Worm (Caenorhabditis elegans) whole organism, L4 larva: ENCODE measurements around the gene F55D10.4.
A peak's percentile ranks its signal among the peaks of the same experiment; 100 is the strongest.

ENCODE experiments used
- F26F4.8 ChIP-seq: fragments of 200-800 bp; sonication (Bioruptor generic); conservative IDR thresholded peaks from 2 replicates; pipeline ENCODE4 v1.3.6; 2022; ENCODE audit warnings: missing genetic modification characterization, missing compliant biosample characterization
- F44E2.7 ChIP-seq: fragments of 200-800 bp; sonication (Bioruptor generic); IDR thresholded peaks from 2 replicates; pipeline ENCODE4 v2.1.2; 2022; ENCODE audit warnings: missing genetic modification characterization, missing compliant biosample characterization
- T20F7.1 ChIP-seq: fragments of 200-800 bp; sonication (Bioruptor generic); optimal IDR thresholded peaks from 2 replicates; lab custom pipeline; 2018; ENCODE audit warnings: mild to moderate bottlenecking, missing genetic modification characterization, missing compliant biosample characterization
- Y105C5A.15 ChIP-seq: fragments of 200-800 bp; sonication (Bioruptor generic); IDR thresholded peaks from 2 replicates; pipeline ENCODE4 v1.3.6; 2022; ENCODE audit warnings: missing genetic modification characterization, missing compliant biosample characterization
- Y5F2A.4 ChIP-seq: fragments of 200-800 bp; sonication (Bioruptor generic); optimal IDR thresholded peaks from 2 replicates; lab custom pipeline; 2018; ENCODE audit warnings: mild to moderate bottlenecking, missing genetic modification characterization, missing compliant biosample characterization
- Y75B8A.6 ChIP-seq: fragments of 200-800 bp; sonication (Bioruptor generic); IDR thresholded peaks from 2 replicates; pipeline ENCODE4 v1.3.6; 2022; ENCODE audit warnings: missing genetic modification reagents, missing genetic modification characterization, missing compliant biosample characterization
- ZK337.2 ChIP-seq: fragments of 200-800 bp; sonication (Bioruptor generic); IDR thresholded peaks from 2 replicates; pipeline ENCODE4 v1.3.6; 2022; ENCODE audit warnings: missing genetic modification reagents, missing genetic modification characterization, missing compliant biosample characterization
- aly-2 ChIP-seq: sonication (generic microtip); optimal IDR thresholded peaks from 2 replicates; lab custom pipeline; 2018; ENCODE audit warnings: missing biosample characterization, missing genetic modification characterization
- ama-1 ChIP-seq: fragments of 150-350 bp; optimal IDR thresholded peaks from 2 replicates; lab custom pipeline; 2014; ENCODE audit warnings: inconsistent platforms, mixed read lengths
- attf-4 ChIP-seq: sonication (generic microtip); optimal IDR thresholded peaks from 3 replicates; lab custom pipeline; 2017; ENCODE audit warnings: missing biosample characterization, missing genetic modification characterization
- ceh-20 ChIP-seq: fragments of 200-800 bp; sonication (Bioruptor generic); IDR thresholded peaks from 2 replicates; pipeline ENCODE4 v1.3.6; 2022; ENCODE audit warnings: missing genetic modification reagents, missing genetic modification characterization, missing compliant biosample characterization
- ceh-28 ChIP-seq: fragments of 150-350 bp; optimal IDR thresholded peaks from 2 replicates; lab custom pipeline; 2014; ENCODE audit warnings: missing biosample characterization, missing genetic modification reagents, missing genetic modification characterization
- ceh-32 ChIP-seq: sonication (generic microtip); optimal IDR thresholded peaks from 2 replicates; lab custom pipeline; 2016; ENCODE audit warnings: mild to moderate bottlenecking, missing genetic modification characterization, missing compliant biosample characterization; ENCODE audit not compliant: poor library complexity
- ceh-44 ChIP-seq: fragments of 200-800 bp; sonication (Bioruptor generic); IDR thresholded peaks from 2 replicates; pipeline ENCODE4 v1.3.6; 2022; ENCODE audit warnings: missing genetic modification reagents, missing genetic modification characterization, missing compliant biosample characterization
- ceh-62 ChIP-seq: sonication (generic microtip); optimal IDR thresholded peaks from 2 replicates; lab custom pipeline; 2017; ENCODE audit warnings: missing biosample characterization, missing genetic modification characterization
- ceh-82 ChIP-seq: sonication (generic microtip); optimal IDR thresholded peaks from 2 replicates; lab custom pipeline; 2017; ENCODE audit warnings: missing biosample characterization, missing genetic modification characterization
- ces-1 ChIP-seq: fragments of 150-350 bp; sonication (generic microtip); optimal IDR thresholded peaks from 4 replicates; lab custom pipeline; 2014; ENCODE audit warnings: missing biosample characterization, missing genetic modification reagents, missing genetic modification characterization
- ctbp-1 ChIP-seq: fragments of 200-800 bp; sonication (Bioruptor generic); IDR thresholded peaks from 2 replicates; pipeline ENCODE4 v1.3.6; 2022; ENCODE audit warnings: missing genetic modification reagents, missing genetic modification characterization, missing compliant biosample characterization
- daf-8 ChIP-seq: fragments of 200-800 bp; sonication (Bioruptor generic); IDR thresholded peaks from 2 replicates; pipeline ENCODE4 v1.3.6; 2022; ENCODE audit warnings: missing genetic modification characterization, missing compliant biosample characterization
- dmd-9 ChIP-seq: fragments of 200-800 bp; sonication (Bioruptor generic); IDR thresholded peaks from 2 replicates; pipeline ENCODE4 v1.3.6; 2022; ENCODE audit warnings: missing genetic modification reagents, missing genetic modification characterization, missing compliant biosample characterization
- duxl-1 ChIP-seq: sonication (generic microtip); optimal IDR thresholded peaks from 2 replicates; lab custom pipeline; 2016; ENCODE audit warnings: mild to moderate bottlenecking, missing genetic modification characterization, moderate library complexity, missing compliant biosample characterization; ENCODE audit not compliant: poor library complexity
- egl-43 ChIP-seq: fragments of 200-800 bp; sonication (Bioruptor generic); IDR thresholded peaks from 2 replicates; pipeline ENCODE4 v1.3.6; 2022; ENCODE audit warnings: missing genetic modification reagents, missing genetic modification characterization, missing compliant biosample characterization
- fkh-10 ChIP-seq: fragments of 150-350 bp; optimal IDR thresholded peaks from 2 replicates; lab custom pipeline; 2014; ENCODE audit warnings: missing biosample characterization, missing genetic modification reagents, missing genetic modification characterization
- hif-1 ChIP-seq, 2 experiments: sonication (generic microtip); optimal IDR thresholded peaks; 2 replicates each; lab custom pipeline; 2016 to 2017; ENCODE audit warnings: missing compliant biosample characterization in 2 of 2, missing genetic modification characterization in 2 of 2, missing genetic modification reagents in 2 of 2, missing genotype in 2 of 2, mild to moderate bottlenecking in 1 of 2
- hlh-30 ChIP-seq: sonication (generic microtip); optimal IDR thresholded peaks from 2 replicates; lab custom pipeline; 2017; ENCODE audit warnings: antibody characterized with exemption, mild to moderate bottlenecking, missing genetic modification characterization, missing compliant biosample characterization; ENCODE audit not compliant: insufficient read depth
- hmg-1.1 ChIP-seq: fragments of 200-800 bp; sonication (Bioruptor generic); IDR thresholded peaks from 2 replicates; pipeline ENCODE4 v1.3.6; 2022; ENCODE audit warnings: missing genetic modification reagents, missing genetic modification characterization, missing compliant biosample characterization
- jun-1 ChIP-seq: fragments of 150-350 bp; optimal IDR thresholded peaks from 2 replicates; lab custom pipeline; 2014; ENCODE audit warnings: missing biosample characterization, missing genetic modification reagents, missing genetic modification characterization
- lin-29 ChIP-seq: fragments of 200-800 bp; sonication (Bioruptor generic); IDR thresholded peaks from 2 replicates; pipeline ENCODE4 v1.3.6; 2022; ENCODE audit warnings: missing genetic modification reagents, missing genetic modification characterization, missing compliant biosample characterization
- lin-38 ChIP-seq: fragments of 200-800 bp; sonication (Bioruptor generic); IDR thresholded peaks from 2 replicates; pipeline ENCODE4 v1.3.6; 2022; ENCODE audit warnings: missing genetic modification reagents, missing genetic modification characterization, missing compliant biosample characterization
- lsy-2 ChIP-seq, 2 experiments: fragments of 150-350 bp in 1 of 2; sonication (generic microtip) in 1 of 2; optimal IDR thresholded peaks; 2 replicates each; lab custom pipeline; 2014 to 2017; ENCODE audit warnings: missing biosample characterization in 2 of 2, missing genetic modification characterization in 2 of 2
- mep-1 ChIP-seq: fragments of 150-350 bp; sonication (generic microtip); optimal IDR thresholded peaks from 3 replicates; lab custom pipeline; 2014; ENCODE audit warnings: missing biosample characterization, missing genetic modification characterization
- mes-2 ChIP-seq: sonication (generic microtip); optimal IDR thresholded peaks from 2 replicates; lab custom pipeline; 2016; ENCODE audit warnings: missing genotype, mild to moderate bottlenecking, missing genetic modification characterization, missing compliant biosample characterization; ENCODE audit not compliant: poor library complexity, severe bottlenecking
- nhr-10 ChIP-seq: fragments of 150-350 bp; optimal IDR thresholded peaks from 2 replicates; lab custom pipeline; 2014; ENCODE audit warnings: missing biosample characterization, missing genetic modification characterization
- nhr-102 ChIP-seq: sonication (generic microtip); optimal IDR thresholded peaks from 2 replicates; lab custom pipeline; 2016; ENCODE audit warnings: mild to moderate bottlenecking, missing genetic modification characterization, moderate library complexity, missing compliant biosample characterization
- nhr-111 ChIP-seq: fragments of 200-800 bp; sonication (Bioruptor generic); optimal IDR thresholded peaks from 2 replicates; lab custom pipeline; 2018; ENCODE audit warnings: mild to moderate bottlenecking, missing genetic modification characterization, missing compliant biosample characterization
- nhr-237 ChIP-seq: sonication (generic microtip); optimal IDR thresholded peaks from 2 replicates; lab custom pipeline; 2017; ENCODE audit warnings: missing biosample characterization, missing genetic modification characterization
- nhr-76 ChIP-seq: fragments of 150-350 bp; optimal IDR thresholded peaks from 2 replicates; lab custom pipeline; 2014; ENCODE audit warnings: missing biosample characterization, missing genetic modification characterization
- nhr-77 ChIP-seq: fragments of 150-350 bp; optimal IDR thresholded peaks from 2 replicates; lab custom pipeline; 2014; ENCODE audit warnings: missing biosample characterization, missing genetic modification characterization
- pqm-1 ChIP-seq: sonication (generic microtip); optimal IDR thresholded peaks from 2 replicates; lab custom pipeline; 2017; ENCODE audit warnings: missing biosample characterization, missing genetic modification characterization
- rbr-2 ChIP-seq: sonication (generic microtip); optimal IDR thresholded peaks from 2 replicates; lab custom pipeline; 2016; ENCODE audit warnings: missing genotype, missing genetic modification characterization, missing compliant biosample characterization
- sdz-12 ChIP-seq: fragments of 200-800 bp; sonication (Bioruptor generic); optimal IDR thresholded peaks from 2 replicates; lab custom pipeline; 2018; ENCODE audit warnings: mild to moderate bottlenecking, missing genetic modification characterization, missing compliant biosample characterization
- skn-1 ChIP-seq: fragments of 150-350 bp; optimal IDR thresholded peaks from 2 replicates; lab custom pipeline; 2014; ENCODE audit warnings: missing biosample characterization, missing genetic modification characterization
- snpc-1.2 ChIP-seq: fragments of 200-800 bp; sonication (Bioruptor generic); IDR thresholded peaks from 2 replicates; pipeline ENCODE4 v1.3.6; 2022; ENCODE audit warnings: missing genetic modification reagents, missing genetic modification characterization, missing compliant biosample characterization
- snpc-4 ChIP-seq: fragments of 150-350 bp; optimal IDR thresholded peaks from 2 replicates; lab custom pipeline; 2014; ENCODE audit warnings: missing biosample characterization, missing genetic modification characterization
- tag-97 ChIP-seq: fragments of 200-800 bp; sonication (Bioruptor generic); IDR thresholded peaks from 2 replicates; pipeline ENCODE4 v1.3.6; 2022; ENCODE audit warnings: missing genetic modification characterization, missing compliant biosample characterization
- unc-62 ChIP-seq, 3 experiments: fragments of 150-350 bp in 1 of 3; sonication (generic microtip); optimal IDR thresholded peaks in 2 of 3; peaks in 1 of 3; 1 replicate in 1 of 3; 2 replicates in 2 of 3; lab custom pipeline; 2014 to 2017; ENCODE audit warnings: missing biosample characterization in 3 of 3, missing genetic modification characterization in 3 of 3, missing genetic modification reagents in 3 of 3, missing genotype in 1 of 3
- zip-11 ChIP-seq: fragments of 200-800 bp; sonication (Bioruptor generic); IDR thresholded peaks from 2 replicates; pipeline ENCODE4 v1.3.6; 2022; ENCODE audit warnings: missing genetic modification characterization, missing compliant biosample characterization
- zip-2 ChIP-seq: fragments of 150-350 bp; optimal IDR thresholded peaks from 2 replicates; lab custom pipeline; 2014; ENCODE audit warnings: missing biosample characterization, missing genetic modification characterization
- ztf-11 ChIP-seq: fragments of 150-350 bp; optimal IDR thresholded peaks from 2 replicates; lab custom pipeline; 2014; ENCODE audit warnings: missing biosample characterization, missing genetic modification characterization

Gene F55D10.4

DNA sequence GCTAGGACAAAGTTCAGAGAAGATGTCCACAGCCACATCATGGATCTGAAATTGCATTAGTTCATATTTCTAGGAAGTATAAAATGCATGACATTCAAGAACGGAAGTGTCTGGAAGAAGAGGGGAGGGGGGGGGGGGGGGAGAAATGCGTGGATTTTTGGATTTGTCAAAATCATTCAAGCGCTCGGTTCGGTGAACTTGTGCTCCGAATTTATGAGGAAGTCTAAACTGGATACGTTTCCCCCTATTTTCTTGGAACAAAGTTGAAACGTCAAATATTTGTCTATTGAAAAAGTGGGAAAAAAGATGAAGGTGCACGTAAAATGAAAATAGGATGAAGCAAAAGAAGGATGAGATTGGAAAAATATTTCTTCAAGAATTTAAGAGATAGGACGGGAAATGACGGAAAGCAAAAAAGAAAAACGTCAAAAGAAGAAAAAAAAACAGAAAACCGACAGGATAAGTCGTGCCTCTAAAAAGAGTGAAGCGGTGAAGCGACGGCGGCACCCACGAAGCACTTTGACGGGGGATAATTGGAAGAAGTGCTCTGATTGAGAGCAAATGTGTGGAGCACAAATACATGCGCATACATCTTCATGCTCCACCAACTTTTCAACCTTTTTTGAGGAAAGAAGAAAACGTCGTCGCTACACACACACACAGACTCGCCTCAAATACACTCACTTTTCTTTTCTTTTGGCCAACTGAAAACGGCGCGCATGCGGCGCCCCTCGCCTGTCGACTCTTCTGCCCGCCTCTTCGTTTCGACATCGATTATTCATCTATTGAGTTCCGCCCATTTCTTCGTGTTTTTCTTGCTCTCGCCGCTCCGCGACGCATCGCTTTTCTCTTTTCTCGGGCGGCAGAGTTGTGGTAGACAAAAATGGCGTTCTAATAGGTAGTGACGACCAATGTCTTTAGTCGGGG is at the start of gene F55D10.4:
TSS of gene F55D10.4 (minus strand) at position 51 of the 927 bp plus-strand sequence.
- TF ChIP-seq sdz-12 (GFP tag; lab: Kevin White, UChicago), result no peak
- TF ChIP-seq nhr-237 (tag; lab: Kevin White, UChicago), result no peak
- no peak for TF ChIP-seq ceh-32 (tag; lab: Kevin White, UChicago)
- no peak for TF ChIP-seq zip-2 (tag; lab: Kevin White, UChicago)
- TF ChIP-seq ama-1 (lab: Kevin White, UChicago), result no peak
- peak in 1 of 2 experiments; percentile 12 for TF ChIP-seq unc-62 (GFP tag; optimal IDR thresholded peaks at IDR 0.05 in 1 of 2; lab: Kevin White, UChicago)
- TF ChIP-seq unc-62 (tag; optimal IDR thresholded peaks at IDR 0.05; lab: Kevin White, UChicago), result no peak
- TF ChIP-seq attf-4 (tag; lab: Kevin White, UChicago), result no peak
- TF ChIP-seq duxl-1 (tag; lab: Kevin White, UChicago), result no peak
- TF ChIP-seq ctbp-1 (GFP tag; lab: Robert Waterston, UW), result 0 out of 2 replicates have a peak, but pooled peaks have one; percentile 40
- TF ChIP-seq egl-43, result peak; percentile 70; the same call in 1 of the 2 replicates
- TF ChIP-seq fkh-10 (GFP tag; lab: Kevin White, UChicago), result no peak
- peak in 1 of 2 experiments; percentile 10 for TF ChIP-seq lsy-2 (tag; optimal IDR thresholded peaks at IDR 0.05; lab: Kevin White, UChicago)
- TF ChIP-seq lin-38 (GFP tag; lab: Robert Waterston, UW), result no peak
- TF ChIP-seq nhr-102, result no peak
- TF ChIP-seq nhr-10 (tag; lab: Kevin White, UChicago), result no peak
- no peak for TF ChIP-seq hif-1 (tag; optimal IDR thresholded peaks at IDR 0.05; lab: Kevin White, UChicago)
- no peak for TF ChIP-seq nhr-76 (tag; lab: Kevin White, UChicago)
- no peak for TF ChIP-seq nhr-77 (tag; lab: Kevin White, UChicago)
- TF ChIP-seq hmg-1.1 (GFP tag; lab: Robert Waterston, UW), result 0 out of 2 replicates have a peak, but pooled peaks have one; percentile 35
- no peak for TF ChIP-seq pqm-1 (tag; lab: Kevin White, UChicago)
- TF ChIP-seq dmd-9, result no peak
- TF ChIP-seq Y5F2A.4 (GFP tag; lab: Kevin White, UChicago), result no peak
- no peak for TF ChIP-seq snpc-1.2 (GFP tag; lab: Robert Waterston, UW)
- no peak for TF ChIP-seq snpc-4 (tag; lab: Kevin White, UChicago)
- TF ChIP-seq skn-1 (tag; lab: Kevin White, UChicago), result no peak
- TF ChIP-seq F44E2.7, result no peak
- TF ChIP-seq nhr-111 (GFP tag; lab: Kevin White, UChicago), result no peak
- TF ChIP-seq ztf-11 (tag; lab: Kevin White, UChicago), result no peak
- no peak for TF ChIP-seq ceh-28 (tag; lab: Kevin White, UChicago)
- no peak for TF ChIP-seq ceh-44 (GFP tag; lab: Robert Waterston, UW)
- no peak for TF ChIP-seq mep-1
- TF ChIP-seq rbr-2 (tag; lab: Kevin White, UChicago), result peak; percentile 28
- no peak for TF ChIP-seq Y105C5A.15 (GFP tag; lab: Robert Waterston, UW)
- TF ChIP-seq lin-29 (GFP tag; lab: Robert Waterston, UW), result no peak
- TF ChIP-seq F26F4.8, result no peak
- no peak for TF ChIP-seq mes-2 (tag; lab: Kevin White, UChicago)
- TF ChIP-seq jun-1 (tag; lab: Kevin White, UChicago), result no peak
- no peak for TF ChIP-seq ceh-62 (tag; lab: Kevin White, UChicago)
- no peak for TF ChIP-seq daf-8
- no peak for TF ChIP-seq zip-11 (GFP tag; lab: Robert Waterston, UW)
- TF ChIP-seq aly-2 (tag; lab: Kevin White, UChicago), result no peak
- no peak for TF ChIP-seq T20F7.1 (GFP tag; lab: Kevin White, UChicago)
- TF ChIP-seq hlh-30 (tag; lab: Kevin White, UChicago), result no peak
- peak; percentile 58 for TF ChIP-seq ces-1 (GFP tag; lab: Kevin White, UChicago)
- no peak for TF ChIP-seq ceh-20 (GFP tag; lab: Robert Waterston, UW)
- no peak for TF ChIP-seq ceh-82
- TF ChIP-seq tag-97 (GFP tag; lab: Robert Waterston, UW), result no peak
- TF ChIP-seq ZK337.2 (GFP tag; lab: Robert Waterston, UW), result no peak
- TF ChIP-seq Y75B8A.6, result no peak
